Worm (Caenorhabditis elegans) whole organism, L4/young adult: Measurements from ENCODE around the gene elli-1.

Experiments
- dao-5 ChIP-seq: sonication (generic microtip); optimal IDR thresholded peaks from 2 replicates; lab custom pipeline; 2016; ENCODE audit warnings: missing genotype, missing genetic modification characterization, moderate library complexity, missing compliant biosample characterization
- him-1 ChIP-seq: sonication (generic microtip); optimal IDR thresholded peaks from 2 replicates; lab custom pipeline; 2016; ENCODE audit warnings: missing genotype, missing genetic modification reagents, missing genetic modification characterization, missing compliant biosample characterization

DNA sequence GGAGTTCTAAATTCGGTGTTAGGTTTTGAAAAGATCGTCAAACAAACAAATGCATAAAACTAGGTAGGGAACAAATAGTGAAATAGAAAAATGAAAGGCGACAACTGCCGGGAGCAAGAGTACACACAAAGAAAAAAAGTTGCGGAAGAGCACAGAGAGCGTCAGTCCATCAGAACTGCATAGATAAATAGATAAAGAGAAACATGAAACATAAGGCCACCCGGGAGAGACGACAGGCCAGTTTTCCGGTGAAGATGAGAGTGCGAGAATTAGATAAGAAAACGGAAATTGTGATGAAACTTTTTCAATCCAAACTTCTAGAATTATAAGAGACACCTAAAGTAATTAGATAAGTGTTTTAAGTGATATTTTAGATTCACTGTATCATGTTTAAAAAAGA is 3.1 kb upstream of the elli-1 start:
- TF ChIP-seq him-1 (no peak), dao-5 (tag; lab: Kevin White, UChicago) (no peak)
